Fruit fly (Drosophila melanogaster): ENCODE results near the gene CG8997.

DNA sequence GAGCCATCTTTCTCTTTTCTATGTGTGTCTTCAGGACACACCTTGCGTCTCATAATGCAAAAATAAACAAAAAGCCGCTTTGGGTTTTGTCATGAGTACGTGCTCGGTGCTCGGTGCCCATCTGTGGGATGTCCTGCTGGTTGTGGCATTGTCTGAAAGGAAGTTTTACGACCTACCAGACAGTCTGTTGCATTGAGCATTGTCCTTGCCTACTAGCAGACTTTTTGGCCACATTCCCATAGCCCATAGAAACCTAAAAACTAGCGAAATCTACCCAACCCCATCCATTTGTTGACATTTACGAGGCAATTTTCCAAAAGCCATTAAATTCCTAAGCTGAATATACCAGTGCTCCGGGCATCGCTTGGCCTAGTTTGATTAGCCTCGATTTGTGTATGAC lies 6.0 kb upstream of the CG8997 start:
- TF ChIP-seq CG16779 (tag; optimal IDR thresholded peaks at IDR 0.05) = no peak
- no peak for TF ChIP-seq CG6792 (GFP tag; optimal IDR thresholded peaks at IDR 0.05)
- no peak for TF ChIP-seq CG7368 (GFP tag; optimal IDR thresholded peaks at IDR 0.05)

Measured in whole organism, prepupa.